Worm (Caenorhabditis elegans) whole organism, late embryonic: ENCODE data around the gene cpg-2.

Experiments used
- T23F11.4 ChIP-seq: fragments of 200-800 bp; sonication (Bioruptor generic); optimal IDR thresholded peaks from 2 replicates; lab custom pipeline; 2018; ENCODE audit warnings: mild to moderate bottlenecking, missing genetic modification characterization, missing compliant biosample characterization
- ceh-9 ChIP-seq: sonication (generic microtip); optimal IDR thresholded peaks from 2 replicates; lab custom pipeline; 2016; ENCODE audit warnings: mild to moderate bottlenecking, missing genetic modification characterization, inconsistent platforms, missing compliant biosample characterization
- hlh-8 ChIP-seq: sonication (generic microtip); optimal IDR thresholded peaks from 2 replicates; lab custom pipeline; 2016; ENCODE audit warnings: missing genotype, missing genetic modification characterization, missing compliant biosample characterization
- pros-1 ChIP-seq: fragments of 150-350 bp; optimal IDR thresholded peaks from 2 replicates; lab custom pipeline; 2014; ENCODE audit warnings: missing biosample characterization, missing genetic modification reagents, missing genetic modification characterization

- no peak for TF ChIP-seq ceh-9 (tag; lab: Kevin White, UChicago)
- TF ChIP-seq T23F11.4: no peak
- TF ChIP-seq hlh-8 (tag; lab: Kevin White, UChicago): no peak
- TF ChIP-seq pros-1 (tag; lab: Kevin White, UChicago): no peak
Measured at ce11 chrIII:7056241-7056640, 47.5 kb downstream of the cpg-2 start, which contains the start of gene R01H2.2.
